Fruit fly (Drosophila melanogaster) whole organism, embryonic: ENCODE results near the gene CG8765.

ENCODE experiments used
- Awh ChIP-seq: fragments of 200-800 bp; sonication (Bioruptor generic); IDR thresholded peaks from 2 replicates; pipeline ENCODE4, ENCODE4 v1.3.6; 2022; ENCODE audit warnings: missing biosample characterization, missing genetic modification characterization
- Bgb ChIP-seq: fragments of 200-800 bp; sonication (Bioruptor generic); IDR thresholded peaks from 2 replicates; pipeline ENCODE4 v1.3.6; 2022; ENCODE audit warnings: missing biosample characterization, missing genetic modification characterization; ENCODE audit not compliant: partially characterized antibody
- CG10366 ChIP-seq: fragments of 200-800 bp; sonication (Bioruptor generic); IDR thresholded peaks from 2 replicates; pipeline ENCODE4 v1.3.6; 2022; ENCODE audit warnings: missing biosample characterization, missing genetic modification characterization
- CG13287 ChIP-seq: fragments of 200-800 bp; sonication (Bioruptor generic); IDR thresholded peaks from 2 replicates; pipeline ENCODE4 v1.3.6; 2022; ENCODE audit warnings: missing biosample characterization, missing genetic modification characterization; ENCODE audit not compliant: partially characterized antibody
- CG17186 ChIP-seq: fragments of 200-800 bp; sonication (Bioruptor generic); optimal IDR thresholded peaks from 3 replicates; lab custom pipeline; 2017; ENCODE audit warnings: missing biosample characterization, missing genetic modification reagents, missing genetic modification characterization
- CG17612 ChIP-seq: fragments of 200-800 bp; sonication (Bioruptor generic); IDR thresholded peaks from 2 replicates; pipeline ENCODE4 v1.3.6; 2022; ENCODE audit warnings: missing biosample characterization, missing genetic modification characterization
- CG17802 ChIP-seq: fragments of 200-800 bp; sonication (Bioruptor generic); optimal IDR thresholded peaks from 2 replicates; lab custom pipeline; 2018; ENCODE audit warnings: missing biosample characterization, mild to moderate bottlenecking, missing genetic modification characterization, moderate library complexity
- CG1832 ChIP-seq: fragments of 200-800 bp; sonication (Bioruptor generic); optimal IDR thresholded peaks from 2 replicates; lab custom pipeline; 2017; ENCODE audit warnings: missing biosample characterization, mild to moderate bottlenecking, missing genetic modification characterization, inconsistent platforms
- CG18764 ChIP-seq: fragments of 200-800 bp; sonication (Bioruptor generic); optimal IDR thresholded peaks from 3 replicates; lab custom pipeline; 2016; ENCODE audit warnings: missing biosample characterization, missing genetic modification characterization
- CG2712 ChIP-seq: fragments of 200-800 bp; optimal IDR thresholded peaks from 3 replicates; lab custom pipeline; 2019; ENCODE audit warnings: missing biosample characterization, mild to moderate bottlenecking, missing genetic modification characterization, moderate library complexity
- CG34422 ChIP-seq: fragments of 200-800 bp; sonication (Bioruptor generic); IDR thresholded peaks from 3 replicates; pipeline ENCODE4 v1.3.6; 2022; ENCODE audit warnings: missing biosample characterization, missing genetic modification characterization
- CG4328 ChIP-seq: fragments of 200-800 bp; sonication (Bioruptor generic); optimal IDR thresholded peaks from 3 replicates; lab custom pipeline; 2017; ENCODE audit warnings: missing biosample characterization, missing genetic modification reagents, missing genetic modification characterization
- CG5180 ChIP-seq: fragments of 200-800 bp; sonication (Bioruptor generic); optimal IDR thresholded peaks from 3 replicates; lab custom pipeline; 2017; ENCODE audit warnings: missing biosample characterization, missing genetic modification characterization, mild to moderate bottlenecking, moderate library complexity, missing genetic modification reagents
- CG6254 ChIP-seq: fragments of 200-800 bp; sonication (Bioruptor generic); optimal IDR thresholded peaks from 3 replicates; lab custom pipeline; 2017; ENCODE audit warnings: mild to moderate bottlenecking, missing biosample characterization, missing genetic modification reagents, missing genetic modification characterization
- CG7357 ChIP-seq: fragments of 200-800 bp; sonication (Bioruptor generic); IDR thresholded peaks from 3 replicates; pipeline ENCODE4 v1.3.6; 2022; ENCODE audit warnings: missing biosample characterization, missing genetic modification characterization
- CG9215 ChIP-seq: fragments of 200-800 bp; sonication (Bioruptor generic); IDR thresholded peaks from 2 replicates; pipeline ENCODE4 v1.3.6; 2022; ENCODE audit warnings: missing biosample characterization, missing genetic modification characterization
- CG9932 ChIP-seq: fragments of 200-800 bp; sonication (Bioruptor generic); IDR thresholded peaks from 2 replicates; pipeline ENCODE4 v1.3.6; 2022; ENCODE audit warnings: missing biosample characterization, missing genetic modification characterization
- CkIIα-i1 ChIP-seq: fragments of 200-800 bp; sonication (Bioruptor generic); IDR thresholded peaks from 2 replicates; pipeline ENCODE4 v1.3.6; 2022; ENCODE audit warnings: missing biosample characterization, missing genetic modification characterization
- Dip3 ChIP-seq: fragments of 200-800 bp; sonication (Bioruptor generic); optimal IDR thresholded peaks from 3 replicates; lab custom pipeline; 2016; ENCODE audit warnings: missing biosample characterization, missing genetic modification characterization
- Gug ChIP-seq: fragments of 200-800 bp; sonication (Bioruptor generic); IDR thresholded peaks from 4 replicates; pipeline ENCODE4 v1.3.6; 2022; ENCODE audit warnings: missing biosample characterization, missing genetic modification characterization
- HmgD ChIP-seq: fragments of 200-800 bp; sonication (Bioruptor generic); optimal IDR thresholded peaks from 3 replicates; lab custom pipeline; 2016; ENCODE audit warnings: missing biosample characterization, missing genetic modification characterization
- Mes4 ChIP-seq: fragments of 200-800 bp; sonication (Bioruptor generic); optimal IDR thresholded peaks from 2 replicates; lab custom pipeline; 2016; ENCODE audit warnings: missing biosample characterization, missing genetic modification characterization
- Nf-YC ChIP-seq: fragments of 200-800 bp; optimal IDR thresholded peaks from 3 replicates; lab custom pipeline; 2019; ENCODE audit warnings: missing biosample characterization, mild to moderate bottlenecking, missing genetic modification characterization, moderate library complexity
- Pdp1 ChIP-seq, 2 experiments: fragments of 200-800 bp; sonication (Bioruptor generic); optimal IDR thresholded peaks; 3 replicates each; lab custom pipeline; 2016; ENCODE audit warnings: missing biosample characterization in 2 of 2, missing genetic modification characterization in 2 of 2, mild to moderate bottlenecking in 1 of 2, moderate library complexity in 1 of 2
- Rfx ChIP-seq: fragments of 200-800 bp; sonication (Bioruptor generic); IDR thresholded peaks from 2 replicates; pipeline ENCODE4 v1.3.6; 2022; ENCODE audit warnings: missing biosample characterization, missing genetic modification characterization
- Six4 ChIP-seq: fragments of 200-800 bp; sonication (Bioruptor generic); optimal IDR thresholded peaks from 2 replicates; lab custom pipeline; 2016; ENCODE audit warnings: missing biosample characterization, missing genetic modification characterization
- abd-A ChIP-seq: fragments of 200-800 bp; sonication (Bioruptor generic); optimal IDR thresholded peaks from 3 replicates; lab custom pipeline; 2019; ENCODE audit warnings: missing biosample characterization, mild to moderate bottlenecking, missing genetic modification characterization, moderate library complexity
- amos ChIP-seq: fragments of 200-800 bp; sonication (Bioruptor generic); IDR thresholded peaks from 2 replicates; pipeline ENCODE4 v1.3.6; 2022; ENCODE audit warnings: missing biosample characterization, missing genetic modification characterization; ENCODE audit not compliant: partially characterized antibody
- aop ChIP-seq: fragments of 200-800 bp; sonication (Bioruptor generic); IDR thresholded peaks from 2 replicates; pipeline ENCODE4 v1.3.6; 2022; ENCODE audit warnings: missing biosample characterization, missing genetic modification characterization
- br ChIP-seq: fragments of >200 bp; optimal IDR thresholded peaks from 2 replicates; lab custom pipeline; 2017
- bsh ChIP-seq, 2 experiments: fragments of 200-800 bp; sonication (Bioruptor generic); optimal IDR thresholded peaks; 2 replicates each; lab custom pipeline; 2017 to 2018; ENCODE audit warnings: mild to moderate bottlenecking in 2 of 2, missing biosample characterization in 2 of 2, missing genetic modification characterization in 2 of 2, moderate library complexity in 1 of 2
- cad ChIP-seq: fragments of >200 bp; optimal IDR thresholded peaks from 2 replicates; lab custom pipeline; 2017; ENCODE audit warnings: missing biosample characterization, missing genetic modification characterization
- cas ChIP-seq: fragments of 200-800 bp; sonication (Bioruptor generic); IDR thresholded peaks from 2 replicates; pipeline ENCODE4 v1.3.6; 2022; ENCODE audit warnings: missing biosample characterization, missing genetic modification characterization
- crc ChIP-seq: fragments of 200-800 bp; sonication (Bioruptor generic); optimal IDR thresholded peaks from 2 replicates; lab custom pipeline; 2016; ENCODE audit warnings: missing biosample characterization, missing genetic modification characterization
- crol ChIP-seq: fragments of 200-800 bp; sonication (Bioruptor generic); IDR thresholded peaks from 2 replicates; pipeline ENCODE4 v1.3.6; 2022; ENCODE audit warnings: missing biosample characterization, missing genetic modification characterization
- dmrt99B ChIP-seq: fragments of 200-800 bp; sonication (Bioruptor generic); optimal IDR thresholded peaks from 2 replicates; lab custom pipeline; 2018; ENCODE audit warnings: missing biosample characterization, mild to moderate bottlenecking, missing genetic modification characterization, moderate library complexity
- dpn ChIP-seq, 2 experiments: fragments of 200-800 bp; sonication (Bioruptor generic); optimal IDR thresholded peaks; 3 replicates each; lab custom pipeline; 2016; ENCODE audit warnings: missing biosample characterization in 2 of 2, missing genetic modification characterization in 2 of 2
- dysf ChIP-seq: fragments of 200-800 bp; sonication (Bioruptor generic); IDR thresholded peaks from 3 replicates; pipeline ENCODE4 v1.3.6; 2022; ENCODE audit warnings: missing biosample characterization, missing genetic modification characterization
- ewg ChIP-seq: fragments of 200-800 bp; sonication (Bioruptor generic); optimal IDR thresholded peaks from 3 replicates; lab custom pipeline; 2017; ENCODE audit warnings: mild to moderate bottlenecking, missing biosample characterization, missing genetic modification reagents, missing genetic modification characterization
- gsb ChIP-seq: fragments of 200-800 bp; sonication (Bioruptor generic); IDR thresholded peaks from 2 replicates; pipeline ENCODE4 v1.3.6; 2022; ENCODE audit warnings: missing biosample characterization, missing genetic modification characterization
- insv ChIP-seq, 2 experiments: fragments of 200-800 bp; sonication (Bioruptor generic); optimal IDR thresholded peaks; 3 replicates each; lab custom pipeline; 2016 to 2018; ENCODE audit warnings: missing biosample characterization in 2 of 2, missing genetic modification characterization in 2 of 2
- ken ChIP-seq: fragments of 200-800 bp; sonication (Bioruptor generic); IDR thresholded peaks from 3 replicates; pipeline ENCODE4 v1.3.6; 2022; ENCODE audit warnings: missing biosample characterization, missing genetic modification characterization
- kni ChIP-seq: fragments of 200-800 bp; sonication (Bioruptor generic); optimal IDR thresholded peaks from 3 replicates; lab custom pipeline; 2017; ENCODE audit warnings: mild to moderate bottlenecking, missing biosample characterization, missing genetic modification reagents, missing genetic modification characterization
- nerfin-2 ChIP-seq: fragments of 200-800 bp; sonication (Bioruptor generic); IDR thresholded peaks from 2 replicates; pipeline ENCODE4 v1.3.6; 2022; ENCODE audit warnings: missing biosample characterization, missing genetic modification characterization; ENCODE audit not compliant: partially characterized antibody
- oc ChIP-seq: fragments of 200-800 bp; sonication (Bioruptor generic); optimal IDR thresholded peaks from 2 replicates; lab custom pipeline; 2018; ENCODE audit warnings: missing biosample characterization, mild to moderate bottlenecking, missing genetic modification characterization, moderate library complexity
- prd ChIP-seq, 3 experiments: fragments of >200 bp in 2 of 3; fragments of 200-800 bp in 1 of 3; sonication (Bioruptor generic) in 1 of 3; optimal IDR thresholded peaks in 2 of 3; IDR thresholded peaks in 1 of 3; 2 replicates in 2 of 3; 3 replicates in 1 of 3; pipeline versions ENCODE4 v1.3.6 to Lab custom; 2017 to 2022; ENCODE audit warnings: missing biosample characterization in 1 of 3, missing genetic modification characterization in 1 of 3
- pros ChIP-seq: fragments of 200-800 bp; sonication (Bioruptor generic); optimal IDR thresholded peaks from 3 replicates; lab custom pipeline; 2019; ENCODE audit warnings: missing biosample characterization, mild to moderate bottlenecking, missing genetic modification characterization, moderate library complexity
- run ChIP-seq: fragments of 200-800 bp; sonication (Bioruptor generic); optimal IDR thresholded peaks from 3 replicates; lab custom pipeline; 2018; ENCODE audit warnings: missing biosample characterization, mild to moderate bottlenecking, missing genetic modification characterization
- slp2 ChIP-seq: fragments of 200-800 bp; sonication (Bioruptor generic); optimal IDR thresholded peaks from 2 replicates; lab custom pipeline; 2016; ENCODE audit warnings: missing biosample characterization, missing genetic modification characterization
- twi ChIP-seq: fragments of 200-800 bp; optimal IDR thresholded peaks from 2 replicates; lab custom pipeline; 2019; ENCODE audit warnings: missing biosample characterization, mild to moderate bottlenecking, missing genetic modification characterization, moderate library complexity
- vvl ChIP-seq: fragments of 200-800 bp; sonication (Bioruptor generic); IDR thresholded peaks from 2 replicates; pipeline ENCODE4 v1.3.6; 2022; ENCODE audit warnings: missing biosample characterization, missing genetic modification characterization
- zen2 ChIP-seq: fragments of 200-800 bp; sonication (Bioruptor generic); IDR thresholded peaks from 3 replicates; pipeline ENCODE4 v1.3.6; 2022; ENCODE audit warnings: missing biosample characterization, missing genetic modification characterization; ENCODE audit not compliant: partially characterized antibody

CG8765 gene

dm6 chr3L:19699651-19700050, 12.5 kb upstream of the CG8765 start (continued):
- no peak for TF ChIP-seq Dip3
- no peak for TF ChIP-seq CG13287 (GFP tag; lab: Robert Waterston, UW)
- no peak for TF ChIP-seq amos
- no peak for TF ChIP-seq CG7357 (GFP tag; lab: Robert Waterston, UW)
- no peak for TF ChIP-seq nerfin-2
- no peak for TF ChIP-seq ewg (GFP tag; lab: Kevin White, UChicago)
- TF ChIP-seq bsh (GFP tag; optimal IDR thresholded peaks at IDR 0.05; lab: Kevin White, UChicago): no peak
- TF ChIP-seq br (lab: Kevin White, UChicago): no peak
- TF ChIP-seq aop (GFP tag; lab: Robert Waterston, UW): no peak
- no peak for TF ChIP-seq CG17802 (tag; lab: Kevin White, UChicago)
- TF ChIP-seq dmrt99B (tag; lab: Kevin White, UChicago): peak; percentile 33
- TF ChIP-seq insv (GFP tag; optimal IDR thresholded peaks at IDR 0.05; lab: Kevin White, UChicago): no peak
- 0 out of 3 replicates have a peak, but pooled peaks have one; percentile 29 for TF ChIP-seq ken (GFP tag; lab: Robert Waterston, UW)
- TF ChIP-seq run (tag; lab: Kevin White, UChicago): no peak
- no peak for TF ChIP-seq slp2
- TF ChIP-seq CG4328 (GFP tag; lab: Kevin White, UChicago): no peak
- TF ChIP-seq CG9215 (GFP tag; lab: Robert Waterston, UW): no peak
- TF ChIP-seq CG1832 (GFP tag; lab: Kevin White, UChicago): no peak
- no peak for TF ChIP-seq HmgD (GFP tag; lab: Kevin White, UChicago)
- TF ChIP-seq zen2 (GFP tag; lab: Robert Waterston, UW): no peak
- no peak for TF ChIP-seq CG17612
- no peak for TF ChIP-seq CG2712 (tag; lab: Kevin White, UChicago)
- TF ChIP-seq prd (optimal IDR thresholded peaks at IDR 0.05; lab: Kevin White, UChicago): no peak
- 0 out of 3 replicates have a peak, but pooled peaks have one; percentile 9 for TF ChIP-seq prd (GFP tag; IDR thresholded peaks at IDR 0.05; lab: Robert Waterston, UW)
- TF ChIP-seq twi (tag; lab: Kevin White, UChicago): no peak
- no peak for TF ChIP-seq cas (GFP tag; lab: Robert Waterston, UW)
- no peak for TF ChIP-seq dpn (GFP tag; optimal IDR thresholded peaks at IDR 0.05; lab: Kevin White, UChicago)
- TF ChIP-seq CG5180 (GFP tag; lab: Kevin White, UChicago): no peak
- TF ChIP-seq dysf (GFP tag; lab: Robert Waterston, UW): peak; percentile 39; the same call in 1 of the 3 replicates
- no peak for TF ChIP-seq CkIIα-i1 (GFP tag; lab: Robert Waterston, UW)
- TF ChIP-seq CG18764 (GFP tag; lab: Kevin White, UChicago): no peak
- TF ChIP-seq Bgb (GFP tag; lab: Robert Waterston, UW): no peak
- TF ChIP-seq Rfx: 0 out of 2 replicates have a peak, but pooled peaks have one; percentile 22
- TF ChIP-seq CG10366: 0 out of 2 replicates have a peak, but pooled peaks have one; percentile 18
- no peak for TF ChIP-seq CG6254 (GFP tag; lab: Kevin White, UChicago)
- no peak for TF ChIP-seq CG34422 (GFP tag; lab: Robert Waterston, UW)

dm6 chr3L:19698651-19699050, 11.5 kb upstream of the CG8765 start:
- TF ChIP-seq Nf-YC (no peak), Gug (GFP tag; lab: Robert Waterston, UW) (no peak), CG17186 (GFP tag; lab: Kevin White, UChicago) (no peak), gsb (GFP tag; lab: Robert Waterston, UW) (no peak), oc (tag; lab: Kevin White, UChicago) (peak; percentile 83), cad (no peak), kni (GFP tag; lab: Kevin White, UChicago) (peak; percentile 48), crc (GFP tag; lab: Kevin White, UChicago) (no peak), vvl (peak; percentile 51; the same call in 1 of the 2 replicates), abd-A (peak; percentile 82), Six4 (GFP tag; lab: Kevin White, UChicago) (no peak), crol (GFP tag; lab: Robert Waterston, UW) (peak; percentile 83), pros (peak; percentile 73), Pdp1 (GFP tag; optimal IDR thresholded peaks at IDR 0.05; lab: Kevin White, UChicago) (peak in 1 of 2 experiments; percentile 15), Awh (GFP tag; lab: Robert Waterston, UW) (peak; percentile 38; the same call in 1 of the 2 replicates), CG9932 (GFP tag; lab: Robert Waterston, UW) (no peak), Mes4 (GFP tag; lab: Kevin White, UChicago) (no peak)
- TF ChIP-seq, all 482 proteins: peak for 8
